Worm (Caenorhabditis elegans): ENCODE results near the gene baf-1.
A peak's percentile ranks its signal among the peaks of the same experiment; 100 is the strongest.

- TF ChIP-seq ztf-11 (tag; optimal IDR thresholded peaks at IDR 0.05) (no peak), pha-4 (tag; optimal IDR thresholded peaks at IDR 0.05) (no peak), elt-3 (tag; optimal IDR thresholded peaks at IDR 0.05) (no peak), nhr-12 (tag; optimal IDR thresholded peaks at IDR 0.05) (no peak), flh-1 (GFP tag; optimal IDR thresholded peaks at IDR 0.05) (no peak), nhr-237 (tag; optimal IDR thresholded peaks at IDR 0.05) (no peak), ces-1 (GFP tag; optimal IDR thresholded peaks at IDR 0.05) (peak; percentile 94)
Observed at ce11 chrIII:9509764-9510370, 42.6 kb downstream of the baf-1 start.
